Worm (Caenorhabditis elegans): ENCODE results near the gene ehs-1.
A peak's percentile ranks its signal among the peaks of the same experiment; 100 is the strongest.

Gene ehs-1

ce11 chrII:5846181-5846580 is 25.7 kb downstream of the ehs-1 start:
- TF ChIP-seq blmp-1 (tag; optimal IDR thresholded peaks at IDR 0.05) = no peak

- TF ChIP-seq nhr-237 (tag; optimal IDR thresholded peaks at IDR 0.05) = no peak
Measured at ce11 chrII:5852007-5852406, 31.5 kb downstream of the ehs-1 start, which contains the start of gene H41C03.2. Gene H41C03.2 (minus strand): TSS chrII:5852107.

- TF ChIP-seq mab-5 (tag; optimal IDR thresholded peaks at IDR 0.05) (no peak), elt-3 (tag; optimal IDR thresholded peaks at IDR 0.05) (peak; percentile 44), drap-1 (GFP tag; optimal IDR thresholded peaks at IDR 0.05) (no peak), ham-2 (GFP tag; optimal IDR thresholded peaks at IDR 0.05) (peak; percentile 51), nhr-237 (tag; optimal IDR thresholded peaks at IDR 0.05) (no peak)
Measured at ce11 chrII:5853261-5853660, 32.7 kb downstream of the ehs-1 start.

ce11 chrII:5854122-5854521 is 33.6 kb downstream of the ehs-1 start, which contains the start of gene H41C03.1:
Gene H41C03.1 (plus strand): TSS chrII:5854422.
- TF ChIP-seq hlh-1 (tag; optimal IDR thresholded peaks at IDR 0.05) = no peak
- no peak for TF ChIP-seq nhr-237 (tag; optimal IDR thresholded peaks at IDR 0.05)

- no peak for TF ChIP-seq zip-8 (tag; optimal IDR thresholded peaks at IDR 0.05)
- no peak for TF ChIP-seq unc-39 (tag; optimal IDR thresholded peaks at IDR 0.05)
- no peak for TF ChIP-seq pha-4 (tag; optimal IDR thresholded peaks at IDR 0.05)
- TF ChIP-seq flh-1 (GFP tag; optimal IDR thresholded peaks at IDR 0.05) = no peak
- no peak for TF ChIP-seq lin-13 (tag; optimal IDR thresholded peaks at IDR 0.05)
- no peak for TF ChIP-seq cnd-1 (tag; optimal IDR thresholded peaks at IDR 0.05)
- no peak for TF ChIP-seq sptf-1 (tag; optimal IDR thresholded peaks at IDR 0.05)
- TF ChIP-seq drap-1 (GFP tag; optimal IDR thresholded peaks at IDR 0.05) = no peak
- no peak for TF ChIP-seq bed-3 (GFP tag; optimal IDR thresholded peaks at IDR 0.05)
Measured at ce11 chrII:5858322-5858721, 37.8 kb downstream of the ehs-1 start, which contains the start of gene F55C12.4. Gene F55C12.4 (minus strand): TSS chrII:5858422.

ce11 chrII:5860621-5861020 is 40.1 kb downstream of the ehs-1 start:
- TF ChIP-seq nhr-237 (tag; optimal IDR thresholded peaks at IDR 0.05) (no peak), flh-1 (GFP tag; optimal IDR thresholded peaks at IDR 0.05) (no peak), unc-39 (tag; optimal IDR thresholded peaks at IDR 0.05) (no peak), ceh-83 (GFP tag; optimal IDR thresholded peaks at IDR 0.05) (no peak), hlh-1 (tag; optimal IDR thresholded peaks at IDR 0.05) (no peak), nhr-76 (tag; optimal IDR thresholded peaks at IDR 0.05) (no peak), pha-4 (tag; optimal IDR thresholded peaks at IDR 0.05) (no peak), nhr-12 (tag; optimal IDR thresholded peaks at IDR 0.05) (no peak)

ce11 chrII:5863893-5864292 is 43.4 kb downstream of the ehs-1 start, which contains the start of gene tag-234:
Gene tag-234 (plus strand): TSS chrII:5864193.
- no peak for TF ChIP-seq blmp-1 (tag; optimal IDR thresholded peaks at IDR 0.05)

- no peak for TF ChIP-seq mab-5 (tag; optimal IDR thresholded peaks at IDR 0.05)
- TF ChIP-seq drap-1 (GFP tag; optimal IDR thresholded peaks at IDR 0.05) = no peak
- TF ChIP-seq cnd-1 (tag; optimal IDR thresholded peaks at IDR 0.05) = no peak
- no peak for TF ChIP-seq mls-2 (tag; optimal IDR thresholded peaks at IDR 0.05)
- TF ChIP-seq lsy-2 (tag; optimal IDR thresholded peaks at IDR 0.05) = no peak
- no peak for TF ChIP-seq flh-1 (GFP tag; optimal IDR thresholded peaks at IDR 0.05)
- no peak for TF ChIP-seq ceh-83 (GFP tag; optimal IDR thresholded peaks at IDR 0.05)
- no peak for TF ChIP-seq sptf-1 (tag; optimal IDR thresholded peaks at IDR 0.05)
- no peak for TF ChIP-seq ceh-43 (GFP tag; optimal IDR thresholded peaks at IDR 0.05)
- TF ChIP-seq unc-120 (tag; optimal IDR thresholded peaks at IDR 0.05; ENCODE audit: poor library complexity, severe bottlenecking) = no peak
- TF ChIP-seq nhr-2 (tag; optimal IDR thresholded peaks at IDR 0.05) = no peak
- no peak for TF ChIP-seq snpc-4 (tag; optimal IDR thresholded peaks at IDR 0.05)
- TF ChIP-seq mep-1 (tag; optimal IDR thresholded peaks at IDR 0.05) = no peak
- no peak for TF ChIP-seq elt-3 (tag; optimal IDR thresholded peaks at IDR 0.05)
- no peak for TF ChIP-seq ham-2 (GFP tag; optimal IDR thresholded peaks at IDR 0.05)
Measured at ce11 chrII:5865405-5866308, 45.1 kb downstream of the ehs-1 start, which contains the start of gene F55C12.19. Gene F55C12.19 (plus strand): TSS chrII:5866139.

Data from whole organism, mixed stage, embryonic.